Fruit fly (Drosophila melanogaster): ENCODE measurements around the gene sip2.
A peak's percentile ranks its signal among the peaks of the same experiment; 100 is the strongest.

Gene sip2

DNA sequence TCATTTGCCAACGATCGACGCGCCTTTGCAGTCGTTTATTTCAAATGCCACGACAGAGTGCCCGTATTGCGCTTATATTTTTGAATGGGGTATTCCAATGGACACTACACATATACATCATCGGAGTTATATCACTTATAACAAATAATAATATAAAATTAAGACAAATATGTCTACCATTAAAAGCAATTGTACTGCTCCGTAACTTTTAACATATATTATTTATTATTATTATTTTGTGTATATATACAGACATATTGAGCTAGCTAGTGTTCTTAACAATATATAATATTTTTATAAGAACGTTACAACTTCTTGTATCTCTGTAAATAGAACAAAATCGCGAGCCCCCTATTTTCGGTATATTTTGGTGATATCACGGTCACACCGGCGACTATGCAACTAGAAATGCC, at the start of gene sip2, which contains the start of gene Coprox (continued):
- TF ChIP-seq cg (GFP tag; optimal IDR thresholded peaks at IDR 0.05): no peak
- TF ChIP-seq NC2β (GFP tag; optimal IDR thresholded peaks at IDR 0.05): no peak
- TF ChIP-seq dysf (GFP tag; IDR thresholded peaks at IDR 0.05): peak; percentile 65
- peak; percentile 75 for TF ChIP-seq CG10431 (GFP tag; optimal IDR thresholded peaks at IDR 0.05)
- TF ChIP-seq Dfd (GFP tag; optimal IDR thresholded peaks at IDR 0.05): no peak
- TF ChIP-seq CG14441 (GFP tag; IDR thresholded peaks at IDR 0.05): 0 out of 2 replicates have a peak, but pooled peaks have one; percentile 46
- no peak for TF ChIP-seq NC2α (GFP tag; optimal IDR thresholded peaks at IDR 0.05)
- TF ChIP-seq yki (optimal IDR thresholded peaks at IDR 0.05): no peak
- no peak for TF ChIP-seq nerfin-2 (GFP tag; IDR thresholded peaks at IDR 0.05; ENCODE audit: partially characterized antibody)
- no peak for TF ChIP-seq org-1 (GFP tag; optimal IDR thresholded peaks at IDR 0.05)
- no peak for TF ChIP-seq CG16863 (GFP tag; optimal IDR thresholded peaks at IDR 0.05)
- TF ChIP-seq CG1792 (GFP tag; optimal IDR thresholded peaks at IDR 0.05): no peak
- no peak for TF ChIP-seq Side (GFP tag; optimal IDR thresholded peaks at IDR 0.05)
- TF ChIP-seq az2 (GFP tag; optimal IDR thresholded peaks at IDR 0.05): peak; percentile 63
- peak in 1 of 2 experiments; percentile 67 for TF ChIP-seq bsh (GFP tag; optimal IDR thresholded peaks at IDR 0.05)
- TF ChIP-seq CG13894 (tag; optimal IDR thresholded peaks at IDR 0.05): peak; percentile 73
- TF ChIP-seq Xrp1 (GFP tag; IDR thresholded peaks at IDR 0.05): peak; percentile 67
- peak; percentile 49 for TF ChIP-seq gfzf (GFP tag; optimal IDR thresholded peaks at IDR 0.05)
- no peak for TF ChIP-seq danr (GFP tag; IDR thresholded peaks at IDR 0.05)
- peak; percentile 37 for TF ChIP-seq tin (GFP tag; optimal IDR thresholded peaks at IDR 0.05)
- no peak for TF ChIP-seq CG4707 (GFP tag; optimal IDR thresholded peaks at IDR 0.05)
- peak; percentile 33 for TF ChIP-seq Lhr (GFP tag; optimal IDR thresholded peaks at IDR 0.05)
- TF ChIP-seq vvl (GFP tag; IDR thresholded peaks at IDR 0.05): no peak; the same call in 1 of the 2 replicates
- peak; percentile 21 for TF ChIP-seq CG4617 (GFP tag; optimal IDR thresholded peaks at IDR 0.05; ENCODE audit: borderline replicate concordance)
- no peak for TF ChIP-seq zfh2 (GFP tag; optimal IDR thresholded peaks at IDR 0.05)
- no peak for TF ChIP-seq CG12236 (GFP tag; optimal IDR thresholded peaks at IDR 0.05)
- peak; percentile 69 for TF ChIP-seq CG12299 (tag; optimal IDR thresholded peaks at IDR 0.05)
- no peak for TF ChIP-seq scrt (GFP tag; optimal IDR thresholded peaks at IDR 0.05)
- no peak for TF ChIP-seq zfh1 (GFP tag; IDR thresholded peaks at IDR 0.05)
- no peak for TF ChIP-seq da (GFP tag; optimal IDR thresholded peaks at IDR 0.05)
- TF ChIP-seq Rfx (GFP tag; IDR thresholded peaks at IDR 0.05): peak; percentile 62
- no peak for TF ChIP-seq Kr (GFP tag; optimal IDR thresholded peaks at IDR 0.05)
- no peak for TF ChIP-seq Ets97D (GFP tag; optimal IDR thresholded peaks at IDR 0.05)
- TF ChIP-seq Dip3 (GFP tag; optimal IDR thresholded peaks at IDR 0.05): no peak
- no peak for TF ChIP-seq CG14965 (GFP tag; optimal IDR thresholded peaks at IDR 0.05; ENCODE audit: borderline replicate concordance)
- TF ChIP-seq Rx (GFP tag; IDR thresholded peaks at IDR 0.05): no peak
- TF ChIP-seq Fer1 (GFP tag; optimal IDR thresholded peaks at IDR 0.05): peak; percentile 68
- no peak for TF ChIP-seq so (GFP tag; IDR thresholded peaks at IDR 0.05)
- peak in 1 of 3 experiments; percentile 15 for TF ChIP-seq Stat92E (GFP tag; optimal IDR thresholded peaks at IDR 0.05)
- peak; percentile 29 for TF ChIP-seq Usf (GFP tag; optimal IDR thresholded peaks at IDR 0.05)
- TF ChIP-seq mirr (GFP tag; optimal IDR thresholded peaks at IDR 0.05): no peak
- peak; percentile 37 for TF ChIP-seq salm (tag; optimal IDR thresholded peaks at IDR 0.05)
- TF ChIP-seq CG9437 (GFP tag; optimal IDR thresholded peaks at IDR 0.05): peak; percentile 69
- TF ChIP-seq lilli (GFP tag; optimal IDR thresholded peaks at IDR 0.05): peak; percentile 40
- no peak for TF ChIP-seq Optix (GFP tag; IDR thresholded peaks at IDR 0.05)
- no peak for TF ChIP-seq CG15073 (GFP tag; optimal IDR thresholded peaks at IDR 0.05)
- no peak for TF ChIP-seq CG34376 (GFP tag; optimal IDR thresholded peaks at IDR 0.05)
- TF ChIP-seq en (GFP tag; optimal IDR thresholded peaks at IDR 0.05): no peak
- no peak for TF ChIP-seq hkb (optimal IDR thresholded peaks at IDR 0.05)
- TF ChIP-seq hkb (GFP tag; IDR thresholded peaks at IDR 0.05): peak; percentile 45; the same call in 1 of the 2 replicates
- TF ChIP-seq B-H2 (GFP tag; optimal IDR thresholded peaks at IDR 0.05): peak; percentile 55
- TF ChIP-seq Doc3 (GFP tag; IDR thresholded peaks at IDR 0.05; ENCODE audit: partially characterized antibody): no peak

Data from whole organism, embryonic.